Fruit fly (Drosophila melanogaster) whole organism, embryonic: ENCODE results near the gene Glut1.
A peak's percentile ranks its signal among the peaks of the same experiment; 100 is the strongest.

Source experiments
- Aef1 ChIP-seq: fragments of 200-800 bp; sonication (Bioruptor generic); IDR thresholded peaks from 3 replicates; pipeline ENCODE4 v1.3.6; 2022; ENCODE audit warnings: missing biosample characterization, missing genetic modification characterization
- Atf6 ChIP-seq: fragments of 200-800 bp; sonication (Bioruptor generic); IDR thresholded peaks from 2 replicates; pipeline ENCODE4 v1.3.6; 2022; ENCODE audit warnings: missing biosample characterization, missing genetic modification characterization
- CG10543 ChIP-seq: fragments of 200-800 bp; sonication (Bioruptor generic); optimal IDR thresholded peaks from 3 replicates; lab custom pipeline; 2017; ENCODE audit warnings: missing biosample characterization, mild to moderate bottlenecking, missing genetic modification characterization, moderate library complexity
- CG11456 ChIP-seq: fragments of 200-800 bp; sonication (Bioruptor generic); IDR thresholded peaks from 3 replicates; pipeline ENCODE4 v1.3.6; 2022; ENCODE audit warnings: missing biosample characterization, missing genetic modification characterization
- CG12299 ChIP-seq: fragments of 200-800 bp; sonication (Bioruptor generic); optimal IDR thresholded peaks from 2 replicates; lab custom pipeline; 2018; ENCODE audit warnings: missing biosample characterization, mild to moderate bottlenecking, missing genetic modification characterization
- CG15514 ChIP-seq: fragments of 200-800 bp; sonication (Bioruptor generic); optimal IDR thresholded peaks from 3 replicates; lab custom pipeline; 2017; ENCODE audit warnings: missing biosample characterization, missing genetic modification characterization, mild to moderate bottlenecking, moderate library complexity, missing genetic modification reagents
- CG17829 ChIP-seq: fragments of 200-800 bp; optimal IDR thresholded peaks from 2 replicates; lab custom pipeline; 2019; ENCODE audit warnings: missing biosample characterization, mild to moderate bottlenecking, missing genetic modification characterization, moderate library complexity
- CG18599 ChIP-seq: fragments of 200-800 bp; sonication (Bioruptor generic); optimal IDR thresholded peaks from 3 replicates; lab custom pipeline; 2017; ENCODE audit warnings: missing biosample characterization, missing genetic modification characterization, mild to moderate bottlenecking, moderate library complexity, missing genetic modification reagents
- CG2875 ChIP-seq: fragments of 200-800 bp; sonication (Bioruptor generic); optimal IDR thresholded peaks from 2 replicates; lab custom pipeline; 2017; ENCODE audit warnings: missing biosample characterization, mild to moderate bottlenecking, missing genetic modification characterization, missing genetic modification reagents
- CG3281 ChIP-seq: fragments of 200-800 bp; sonication (Bioruptor generic); optimal IDR thresholded peaks from 3 replicates; lab custom pipeline; 2017; ENCODE audit warnings: missing biosample characterization, mild to moderate bottlenecking, missing genetic modification characterization
- CG3726 ChIP-seq: fragments of 200-800 bp; sonication (Bioruptor generic); IDR thresholded peaks from 3 replicates; pipeline ENCODE4, ENCODE4 v1.3.6; 2022; ENCODE audit warnings: missing biosample characterization, missing genetic modification characterization
- CG42726 ChIP-seq: fragments of 200-800 bp; sonication (Bioruptor generic); IDR thresholded peaks from 2 replicates; pipeline ENCODE4 v1.3.6; 2022; ENCODE audit warnings: missing biosample characterization, missing genetic modification characterization; ENCODE audit not compliant: partially characterized antibody
- CG6175 ChIP-seq: fragments of 200-800 bp; sonication (Bioruptor generic); IDR thresholded peaks from 3 replicates; pipeline ENCODE4 v1.3.6; 2022; ENCODE audit warnings: missing biosample characterization, missing genetic modification characterization
- CG6254 ChIP-seq: fragments of 200-800 bp; sonication (Bioruptor generic); optimal IDR thresholded peaks from 3 replicates; lab custom pipeline; 2017; ENCODE audit warnings: mild to moderate bottlenecking, missing biosample characterization, missing genetic modification reagents, missing genetic modification characterization
- CG7556 ChIP-seq: fragments of 200-800 bp; sonication (Bioruptor generic); optimal IDR thresholded peaks from 2 replicates; lab custom pipeline; 2017; ENCODE audit warnings: missing biosample characterization, mild to moderate bottlenecking, missing genetic modification characterization
- CG7786 ChIP-seq: fragments of 200-800 bp; sonication (Bioruptor generic); optimal IDR thresholded peaks from 2 replicates; lab custom pipeline; 2016; ENCODE audit warnings: missing biosample characterization, missing genetic modification characterization
- CG8478 ChIP-seq: fragments of >200 bp; optimal IDR thresholded peaks from 2 replicates; lab custom pipeline; 2018
- CG8924 ChIP-seq: fragments of 200-800 bp; optimal IDR thresholded peaks from 3 replicates; lab custom pipeline; 2019; ENCODE audit warnings: missing biosample characterization, mild to moderate bottlenecking, missing genetic modification characterization, moderate library complexity
- Dip2 ChIP-seq: fragments of 200-800 bp; sonication (Bioruptor generic); IDR thresholded peaks from 2 replicates; pipeline ENCODE4 v1.3.6; 2022; ENCODE audit warnings: missing biosample characterization, missing genetic modification characterization
- Gug ChIP-seq: fragments of 200-800 bp; sonication (Bioruptor generic); IDR thresholded peaks from 4 replicates; pipeline ENCODE4 v1.3.6; 2022; ENCODE audit warnings: missing biosample characterization, missing genetic modification characterization
- HmgZ ChIP-seq: fragments of 200-800 bp; sonication (Bioruptor generic); optimal IDR thresholded peaks from 2 replicates; lab custom pipeline; 2018; ENCODE audit warnings: missing biosample characterization, mild to moderate bottlenecking, missing genetic modification characterization
- Hr78 ChIP-seq, 2 experiments: fragments of 200-800 bp in 1 of 2; fragments of >200 bp in 1 of 2; sonication (Bioruptor generic) in 1 of 2; optimal IDR thresholded peaks; 2 replicates each; lab custom pipeline; 2017 to 2019; ENCODE audit warnings: missing biosample characterization in 2 of 2, missing genetic modification characterization in 2 of 2, mild to moderate bottlenecking in 1 of 2, moderate library complexity in 1 of 2
- Jarid2 ChIP-seq: fragments of 200-800 bp; sonication (Bioruptor generic); optimal IDR thresholded peaks from 3 replicates; lab custom pipeline; 2017; ENCODE audit warnings: mild to moderate bottlenecking, missing biosample characterization, missing genetic modification reagents, missing genetic modification characterization
- MBD-R2 ChIP-seq: fragments of 200-800 bp; sonication (Bioruptor generic); IDR thresholded peaks from 2 replicates; pipeline ENCODE4 v1.3.6; 2022; ENCODE audit warnings: missing biosample characterization, missing genetic modification characterization
- Oaz ChIP-seq: fragments of 200-800 bp; sonication (Bioruptor generic); IDR thresholded peaks from 2 replicates; pipeline ENCODE4 v1.3.6; 2022; ENCODE audit warnings: missing biosample characterization, missing genetic modification characterization
- Sox102F ChIP-seq: fragments of 200-800 bp; sonication (Bioruptor generic); optimal IDR thresholded peaks from 2 replicates; lab custom pipeline; 2018; ENCODE audit warnings: missing biosample characterization, mild to moderate bottlenecking, missing genetic modification characterization, moderate library complexity
- Vsx1 ChIP-seq: fragments of 200-800 bp; sonication (Bioruptor generic); optimal IDR thresholded peaks from 2 replicates; lab custom pipeline; 2017; ENCODE audit warnings: missing biosample characterization, mild to moderate bottlenecking, missing genetic modification characterization, missing genetic modification reagents
- ci ChIP-seq: fragments of 200-800 bp; sonication (Bioruptor generic); IDR thresholded peaks from 3 replicates; pipeline ENCODE4 v1.3.6; 2022; ENCODE audit warnings: missing biosample characterization, missing genetic modification characterization
- crol ChIP-seq: fragments of 200-800 bp; sonication (Bioruptor generic); IDR thresholded peaks from 2 replicates; pipeline ENCODE4 v1.3.6; 2022; ENCODE audit warnings: missing biosample characterization, missing genetic modification characterization
- danr ChIP-seq: fragments of 200-800 bp; sonication (Bioruptor generic); IDR thresholded peaks from 2 replicates; pipeline ENCODE4 v1.3.6; 2022; ENCODE audit warnings: missing biosample characterization, missing genetic modification characterization
- dati ChIP-seq: fragments of 200-800 bp; sonication (Bioruptor generic); IDR thresholded peaks from 2 replicates; pipeline ENCODE4 v1.3.6; 2022; ENCODE audit warnings: missing biosample characterization, missing genetic modification characterization
- dmrt11E ChIP-seq: fragments of 200-800 bp; sonication (Bioruptor generic); optimal IDR thresholded peaks from 3 replicates; lab custom pipeline; 2018; ENCODE audit warnings: missing biosample characterization, mild to moderate bottlenecking, missing genetic modification characterization, moderate library complexity
- gce ChIP-seq: fragments of 200-800 bp; sonication (Bioruptor generic); IDR thresholded peaks from 3 replicates; pipeline ENCODE4 v1.3.6; 2022; ENCODE audit warnings: missing biosample characterization, missing genetic modification characterization
- h ChIP-seq: fragments of >200 bp; optimal IDR thresholded peaks from 2 replicates; lab custom pipeline; 2017
- ham ChIP-seq: fragments of 200-800 bp; sonication (Bioruptor generic); IDR thresholded peaks from 2 replicates; pipeline ENCODE4 v1.3.6; 2022; ENCODE audit warnings: missing biosample characterization, missing genetic modification characterization
- hkb ChIP-seq, 2 experiments: fragments of 200-800 bp in 1 of 2; fragments of >200 bp in 1 of 2; sonication (Bioruptor generic) in 1 of 2; IDR thresholded peaks in 1 of 2; optimal IDR thresholded peaks in 1 of 2; 2 replicates each; pipeline versions ENCODE4 v1.3.6 to Lab custom; 2017 to 2022; ENCODE audit warnings: missing biosample characterization in 1 of 2, missing genetic modification characterization in 1 of 2
- ken ChIP-seq: fragments of 200-800 bp; sonication (Bioruptor generic); IDR thresholded peaks from 3 replicates; pipeline ENCODE4 v1.3.6; 2022; ENCODE audit warnings: missing biosample characterization, missing genetic modification characterization
- lmd ChIP-seq: fragments of 200-800 bp; sonication (Bioruptor generic); IDR thresholded peaks from 2 replicates; pipeline ENCODE4 v1.3.6; 2022; ENCODE audit warnings: missing biosample characterization, missing genetic modification characterization
- nerfin-1 ChIP-seq: fragments of 200-800 bp; sonication (Bioruptor generic); optimal IDR thresholded peaks from 3 replicates; lab custom pipeline; 2019; ENCODE audit warnings: missing biosample characterization, mild to moderate bottlenecking, missing genetic modification characterization, moderate library complexity
- p53 ChIP-seq: fragments of 200-800 bp; sonication (Bioruptor generic); optimal IDR thresholded peaks from 2 replicates; lab custom pipeline; 2016; ENCODE audit warnings: missing biosample characterization, missing genetic modification characterization
- pfk ChIP-seq: fragments of 200-800 bp; sonication (Bioruptor generic); optimal IDR thresholded peaks from 2 replicates; lab custom pipeline; 2018; ENCODE audit warnings: missing biosample characterization, mild to moderate bottlenecking, missing genetic modification characterization, moderate library complexity
- pnt ChIP-seq: fragments of 200-800 bp; sonication (Bioruptor generic); optimal IDR thresholded peaks from 3 replicates; lab custom pipeline; 2016; ENCODE audit warnings: missing biosample characterization, missing genetic modification characterization
- pros ChIP-seq: fragments of 200-800 bp; sonication (Bioruptor generic); optimal IDR thresholded peaks from 3 replicates; lab custom pipeline; 2019; ENCODE audit warnings: missing biosample characterization, mild to moderate bottlenecking, missing genetic modification characterization, moderate library complexity
- repo ChIP-seq: fragments of 200-800 bp; sonication (Bioruptor generic); optimal IDR thresholded peaks from 2 replicates; lab custom pipeline; 2016; ENCODE audit warnings: missing biosample characterization, missing genetic modification characterization
- run ChIP-seq: fragments of 200-800 bp; sonication (Bioruptor generic); optimal IDR thresholded peaks from 3 replicates; lab custom pipeline; 2018; ENCODE audit warnings: missing biosample characterization, mild to moderate bottlenecking, missing genetic modification characterization
- sens ChIP-seq: fragments of 200-800 bp; sonication (Bioruptor generic); peaks from one replicate; lab custom pipeline; 2016; ENCODE audit warnings: missing biosample characterization, missing genetic modification characterization
- sim ChIP-seq: fragments of 200-800 bp; sonication (Bioruptor generic); IDR thresholded peaks from 2 replicates; pipeline ENCODE4 v1.3.6; 2022; ENCODE audit warnings: missing biosample characterization, missing genetic modification characterization
- sob ChIP-seq: fragments of 200-800 bp; sonication (Bioruptor generic); IDR thresholded peaks from 2 replicates; pipeline ENCODE4 v1.3.6; 2022; ENCODE audit warnings: missing biosample characterization, missing genetic modification characterization
- tll ChIP-seq, 2 experiments: fragments of 200-800 bp in 1 of 2; fragments of >200 bp in 1 of 2; sonication (Bioruptor generic) in 1 of 2; optimal IDR thresholded peaks; 2 replicates each; lab custom pipeline; 2017 to 2019; ENCODE audit warnings: missing biosample characterization in 2 of 2, missing genetic modification characterization in 2 of 2, mild to moderate bottlenecking in 1 of 2, moderate library complexity in 1 of 2
- vnd ChIP-seq: fragments of 200-800 bp; sonication (Bioruptor generic); IDR thresholded peaks from 3 replicates; pipeline ENCODE4 v1.3.6; 2022; ENCODE audit warnings: missing biosample characterization, missing genetic modification characterization; ENCODE audit not compliant: partially characterized antibody
- wor ChIP-seq: fragments of 200-800 bp; sonication (Bioruptor generic); IDR thresholded peaks from 2 replicates; pipeline ENCODE4 v1.3.6; 2022; ENCODE audit warnings: missing biosample characterization, missing genetic modification characterization

The Glut1 gene

dm6 chr3L:1032569-1032968 lies 118.7 kb downstream of the Glut1 start (continued):
- TF ChIP-seq lmd (peak; percentile 72), CG15514 (GFP tag; lab: Kevin White, UChicago) (no peak), Oaz (GFP tag; lab: Robert Waterston, UW) (peak; percentile 52), Sox102F (GFP tag; lab: Kevin White, UChicago) (peak; percentile 90), Gug (GFP tag; lab: Robert Waterston, UW) (peak; percentile 63; the same call in 2 of the 4 replicates), CG3726 (0 out of 3 replicates have a peak, but pooled peaks have one; percentile 52), CG3281 (GFP tag; lab: Kevin White, UChicago) (no peak), CG17829 (tag; lab: Kevin White, UChicago) (peak; percentile 79), danr (no peak), gce (GFP tag; lab: Robert Waterston, UW) (peak; percentile 51; the same call in 1 of the 3 replicates), p53 (GFP tag; lab: Kevin White, UChicago) (no peak), Aef1 (GFP tag; lab: Robert Waterston, UW) (peak; percentile 66), nerfin-1 (tag; lab: Kevin White, UChicago) (peak; percentile 63), CG10543 (GFP tag; lab: Kevin White, UChicago) (no peak), vnd (no peak), sens (peak; percentile 94), dati (peak; percentile 48), Hr78 (GFP tag; optimal IDR thresholded peaks at IDR 0.05; lab: Kevin White, UChicago) (peak in 1 of 2 experiments; percentile 2), run (tag; lab: Kevin White, UChicago) (no peak), CG6254 (GFP tag; lab: Kevin White, UChicago) (peak; percentile 61), crol (no peak), HmgZ (tag; lab: Kevin White, UChicago) (peak; percentile 31), CG8478 (no peak), wor (peak; percentile 71), CG8924 (tag; lab: Kevin White, UChicago) (peak; percentile 67), CG7556 (GFP tag; lab: Kevin White, UChicago) (peak; percentile 41), pros (GFP tag; lab: Kevin White, UChicago) (no peak), CG18599 (GFP tag; lab: Kevin White, UChicago) (peak; percentile 64), repo (GFP tag; lab: Kevin White, UChicago) (peak; percentile 39), CG42726 (GFP tag; lab: Robert Waterston, UW) (no peak), Atf6 (GFP tag; lab: Robert Waterston, UW) (no peak; the same call in 1 of the 2 replicates), sim (GFP tag; lab: Robert Waterston, UW) (no peak), dmrt11E (peak; percentile 76), ham (GFP tag; lab: Robert Waterston, UW) (no peak), pfk (no peak), CG12299 (tag; lab: Kevin White, UChicago) (peak; percentile 48), h (lab: Kevin White, UChicago) (no peak), Vsx1 (GFP tag; lab: Kevin White, UChicago) (peak; percentile 38), Jarid2 (GFP tag; lab: Kevin White, UChicago) (peak; percentile 16), ci (GFP tag; lab: Robert Waterston, UW) (peak; percentile 95), hkb (optimal IDR thresholded peaks at IDR 0.05; lab: Kevin White, UChicago) (no peak), hkb (GFP tag; IDR thresholded peaks at IDR 0.05; lab: Robert Waterston, UW) (peak; percentile 87), MBD-R2 (GFP tag; lab: Robert Waterston, UW) (peak; percentile 43; the same call in 1 of the 2 replicates), CG2875 (GFP tag; lab: Kevin White, UChicago) (peak; percentile 64), CG6175 (GFP tag; lab: Robert Waterston, UW) (no peak), Dip2 (GFP tag; lab: Robert Waterston, UW) (no peak), CG7786 (GFP tag; lab: Kevin White, UChicago) (peak; percentile 66), CG11456 (peak; percentile 38; the same call in 1 of the 3 replicates), ken (GFP tag; lab: Robert Waterston, UW) (peak; percentile 82; the same call in 2 of the 3 replicates), tll (GFP tag; optimal IDR thresholded peaks at IDR 0.05; lab: Kevin White, UChicago) (no peak), sob (peak; percentile 72), pnt (GFP tag; lab: Kevin White, UChicago) (peak; percentile 41)
